Worm (Caenorhabditis elegans) whole organism, L2 larva: ENCODE results near the gene lips-11.

Source experiments
- ZK546.5 ChIP-seq: sonication (generic microtip); optimal IDR thresholded peaks from 2 replicates; lab custom pipeline; 2017; ENCODE audit warnings: missing biosample characterization, missing genetic modification characterization
- aly-2 ChIP-seq: fragments of 150-350 bp; optimal IDR thresholded peaks from 2 replicates; lab custom pipeline; 2014; ENCODE audit warnings: missing biosample characterization, missing genetic modification characterization
- elt-3 ChIP-seq: sonication (generic microtip); optimal IDR thresholded peaks from 2 replicates; lab custom pipeline; 2017; ENCODE audit warnings: missing biosample characterization, missing genetic modification characterization
- nhr-23 ChIP-seq: fragments of 150-350 bp; optimal IDR thresholded peaks from 2 replicates; lab custom pipeline; 2014; ENCODE audit warnings: missing biosample characterization, missing genetic modification reagents, missing genetic modification characterization
- nhr-25 ChIP-seq: fragments of 150-350 bp; sonication (generic microtip); optimal IDR thresholded peaks from 3 replicates; lab custom pipeline; 2014; ENCODE audit warnings: missing biosample characterization, missing genetic modification characterization
- nhr-77 ChIP-seq: fragments of 150-350 bp; optimal IDR thresholded peaks from 2 replicates; lab custom pipeline; 2014; ENCODE audit warnings: missing biosample characterization, missing genetic modification characterization

ce11 chrII:1124757-1125156 is 14.0 kb upstream of the lips-11 start:
- no peak for TF ChIP-seq elt-3 (tag; lab: Kevin White, UChicago)
- TF ChIP-seq nhr-77 = no peak
- no peak for TF ChIP-seq ZK546.5 (tag; lab: Kevin White, UChicago)
- no peak for TF ChIP-seq nhr-23 (tag; lab: Kevin White, UChicago)
- no peak for TF ChIP-seq aly-2 (tag; lab: Kevin White, UChicago)
- no peak for TF ChIP-seq nhr-25 (tag; lab: Kevin White, UChicago)
